Worm (Caenorhabditis elegans) whole organism, young adult: ENCODE data around the gene F43G6.7.

ENCODE experiments used
- B0336.3 ChIP-seq: fragments of 200-800 bp; sonication (Bioruptor generic); IDR thresholded peaks from 2 replicates; pipeline ENCODE4 v1.3.6; 2022; ENCODE audit warnings: missing genetic modification characterization, missing compliant biosample characterization
- C17E4.6 ChIP-seq: fragments of 200-800 bp; sonication (Bioruptor generic); IDR thresholded peaks from 2 replicates; pipeline ENCODE4 v1.3.6; 2022; ENCODE audit warnings: missing genetic modification reagents, missing genetic modification characterization, missing compliant biosample characterization
- K11D2.4 ChIP-seq: fragments of 200-800 bp; sonication (Bioruptor generic); IDR thresholded peaks from 2 replicates; pipeline ENCODE4 v1.3.6; 2022; ENCODE audit warnings: missing genetic modification reagents, missing genetic modification characterization, missing compliant biosample characterization
- Y53F4B.3 ChIP-seq: fragments of 200-800 bp; sonication (Bioruptor generic); IDR thresholded peaks from 2 replicates; pipeline ENCODE4 v1.3.6; 2022; ENCODE audit warnings: missing genetic modification reagents, missing genetic modification characterization, missing compliant biosample characterization
- Y53G8AR.9 ChIP-seq: fragments of 200-800 bp; sonication (Bioruptor generic); conservative IDR thresholded peaks from 2 replicates; pipeline ENCODE4 v1.3.6; 2022; ENCODE audit warnings: missing genetic modification reagents, missing genetic modification characterization, missing compliant biosample characterization
- Y56A3A.18 ChIP-seq: fragments of 200-800 bp; sonication (Bioruptor generic); IDR thresholded peaks from 2 replicates; pipeline ENCODE4 v1.3.6; 2022; ENCODE audit warnings: missing genetic modification reagents, missing genetic modification characterization, missing compliant biosample characterization
- Y95B8A.8 ChIP-seq: fragments of 200-800 bp; sonication (Bioruptor generic); IDR thresholded peaks from 2 replicates; pipeline ENCODE4 v1.3.6; 2022; ENCODE audit warnings: missing genetic modification reagents, missing genetic modification characterization, missing compliant biosample characterization
- ama-1 ChIP-seq, 3 experiments: fragments of 150-350 bp in 1 of 3; sonication (generic microtip) in 2 of 3; optimal IDR thresholded peaks; 2 replicates each; lab custom pipeline; 2014 to 2018; ENCODE audit warnings: missing biosample characterization in 2 of 3, missing genetic modification characterization in 2 of 3, missing genetic modification reagents in 2 of 3
- aptf-2 ChIP-seq: fragments of 200-800 bp; sonication (Bioruptor generic); conservative IDR thresholded peaks from 2 replicates; pipeline ENCODE4 v1.3.6; 2022; ENCODE audit warnings: missing genetic modification reagents, missing genetic modification characterization, missing compliant biosample characterization
- attf-3 ChIP-seq: fragments of 200-800 bp; sonication (Bioruptor generic); conservative IDR thresholded peaks from 2 replicates; pipeline ENCODE4 v1.3.6; 2022; ENCODE audit warnings: missing genetic modification reagents, missing genetic modification characterization, missing compliant biosample characterization
- attf-5 ChIP-seq: fragments of 200-800 bp; sonication (Bioruptor generic); optimal IDR thresholded peaks from 2 replicates; lab custom pipeline; 2018; ENCODE audit warnings: mild to moderate bottlenecking, missing genetic modification characterization, missing compliant biosample characterization
- attf-6 ChIP-seq: fragments of 200-800 bp; sonication (Bioruptor generic); IDR thresholded peaks from 2 replicates; pipeline ENCODE4 v1.3.6; 2022; ENCODE audit warnings: missing genetic modification reagents, missing genetic modification characterization, missing compliant biosample characterization
- bed-2 ChIP-seq: fragments of 200-800 bp; sonication (Bioruptor generic); IDR thresholded peaks from 2 replicates; pipeline ENCODE4 v1.3.6; 2022; ENCODE audit warnings: missing genetic modification reagents, missing genetic modification characterization, missing compliant biosample characterization
- ekl-4 ChIP-seq: fragments of 200-800 bp; sonication (Bioruptor generic); IDR thresholded peaks from 2 replicates; pipeline ENCODE4 v1.3.6; 2022; ENCODE audit warnings: missing genetic modification reagents, missing genetic modification characterization, missing compliant biosample characterization
- ets-4 ChIP-seq: fragments of 200-800 bp; sonication (Bioruptor generic); optimal IDR thresholded peaks from 2 replicates; lab custom pipeline; 2018; ENCODE audit warnings: mild to moderate bottlenecking, missing genetic modification characterization, missing compliant biosample characterization
- hrde-1 ChIP-seq: sonication (generic microtip); optimal IDR thresholded peaks from 2 replicates; lab custom pipeline; 2016; ENCODE audit warnings: missing genetic modification characterization, mild to moderate bottlenecking, missing compliant biosample characterization, moderate library complexity, missing genotype, missing genetic modification reagents, borderline replicate concordance
- hsf-1 ChIP-seq: fragments of 200-800 bp; sonication (Bioruptor generic); IDR thresholded peaks from 2 replicates; pipeline ENCODE4 v1.3.6; 2022; ENCODE audit warnings: missing genetic modification reagents, missing genetic modification characterization, missing compliant biosample characterization
- lin-26 ChIP-seq: fragments of 200-800 bp; sonication (Bioruptor generic); IDR thresholded peaks from 2 replicates; pipeline ENCODE4 v1.3.6; 2022; ENCODE audit warnings: missing genetic modification reagents, missing genetic modification characterization, missing compliant biosample characterization
- lsl-1 ChIP-seq: fragments of 200-800 bp; sonication (Bioruptor generic); optimal IDR thresholded peaks from 2 replicates; lab custom pipeline; 2018; ENCODE audit warnings: mild to moderate bottlenecking, missing genetic modification characterization, moderate library complexity, missing compliant biosample characterization
- madf-10 ChIP-seq: sonication (generic microtip); optimal IDR thresholded peaks from 2 replicates; lab custom pipeline; 2016; ENCODE audit warnings: mild to moderate bottlenecking, missing genetic modification characterization, missing compliant biosample characterization
- madf-3 ChIP-seq: fragments of 200-800 bp; sonication (Bioruptor generic); IDR thresholded peaks from 2 replicates; pipeline ENCODE4 v1.3.6; 2022; ENCODE audit warnings: missing genetic modification reagents, missing genetic modification characterization, missing compliant biosample characterization
- mcd-1 ChIP-seq: fragments of 200-800 bp; sonication (Bioruptor generic); IDR thresholded peaks from 2 replicates; pipeline ENCODE4 v1.3.6; 2022; ENCODE audit warnings: missing genetic modification reagents, missing genetic modification characterization, missing compliant biosample characterization
- nhr-179 ChIP-seq: sonication (generic microtip); optimal IDR thresholded peaks from 2 replicates; lab custom pipeline; 2016; ENCODE audit warnings: mild to moderate bottlenecking, missing genetic modification characterization, missing compliant biosample characterization
- snpc-1.1 ChIP-seq: sonication (generic microtip); optimal IDR thresholded peaks from 2 replicates; lab custom pipeline; 2017; ENCODE audit warnings: missing genetic modification characterization, mild to moderate bottlenecking, missing compliant biosample characterization, antibody characterized with exemption, moderate library complexity, missing genotype, missing genetic modification reagents; ENCODE audit not compliant: insufficient read depth
- snpc-3.4 ChIP-seq: sonication (generic microtip); optimal IDR thresholded peaks from 2 replicates; lab custom pipeline; 2017; ENCODE audit warnings: missing genetic modification characterization, mild to moderate bottlenecking, missing compliant biosample characterization, antibody characterized with exemption, moderate library complexity, missing genotype, missing genetic modification reagents
- snpc-4 ChIP-seq, 5 experiments: fragments of 150-350 bp in 1 of 5; sonication (generic microtip) in 4 of 5; optimal IDR thresholded peaks; 2 replicates each; lab custom pipeline; 2014 to 2018; ENCODE audit warnings: missing genetic modification characterization in 5 of 5, missing biosample characterization in 3 of 5, antibody characterized with exemption in 2 of 5, mild to moderate bottlenecking in 2 of 5, missing compliant biosample characterization in 2 of 5, missing genotype in 2 of 5, moderate library complexity in 2 of 5, missing genetic modification reagents in 1 of 5
- somi-1 ChIP-seq: fragments of 200-800 bp; sonication (Bioruptor generic); optimal IDR thresholded peaks from 2 replicates; lab custom pipeline; 2018; ENCODE audit warnings: mild to moderate bottlenecking, missing genetic modification characterization, missing compliant biosample characterization
- sptf-2 ChIP-seq: fragments of 200-800 bp; sonication (Bioruptor generic); optimal IDR thresholded peaks from 2 replicates; lab custom pipeline; 2018; ENCODE audit warnings: mild to moderate bottlenecking, missing genetic modification characterization, missing compliant biosample characterization
- zfh-2 ChIP-seq: fragments of 200-800 bp; sonication (Bioruptor generic); conservative IDR thresholded peaks from 2 replicates; pipeline ENCODE4 v1.3.6; 2022; ENCODE audit warnings: missing genetic modification reagents, missing genetic modification characterization, missing compliant biosample characterization
- ztf-22 ChIP-seq: fragments of 200-800 bp; sonication (Bioruptor generic); optimal IDR thresholded peaks from 2 replicates; lab custom pipeline; 2018; ENCODE audit warnings: mild to moderate bottlenecking, missing genetic modification characterization, moderate library complexity, missing compliant biosample characterization
- ztf-26 ChIP-seq: sonication (generic microtip); optimal IDR thresholded peaks from 2 replicates; lab custom pipeline; 2017; ENCODE audit warnings: missing genetic modification characterization, missing compliant biosample characterization

The F43G6.7 gene

ce11 chrII:11842317-11842716 is 31.7 kb downstream of the F43G6.7 start, which contains the start of gene T27D12.1:
TSS of gene T27D12.1 (plus strand) at chrII:11842617.
- TF ChIP-seq lin-26 (no peak), madf-3 (no peak), C17E4.6 (GFP tag; lab: Robert Waterston, UW) (no peak), lsl-1 (GFP tag; lab: Kevin White, UChicago) (no peak), ets-4 (GFP tag; lab: Kevin White, UChicago) (no peak), Y53F4B.3 (GFP tag; lab: Robert Waterston, UW) (no peak), sptf-2 (GFP tag; lab: Kevin White, UChicago) (no peak), attf-5 (GFP tag; lab: Kevin White, UChicago) (no peak), aptf-2 (GFP tag; lab: Robert Waterston, UW) (no peak), bed-2 (GFP tag; lab: Robert Waterston, UW) (no peak), snpc-3.4 (tag; lab: Kevin White, UChicago) (no peak), hsf-1 (GFP tag; lab: Robert Waterston, UW) (no peak), mcd-1 (GFP tag; lab: Robert Waterston, UW) (no peak), ztf-26 (tag; lab: Kevin White, UChicago) (no peak)

- TF ChIP-seq somi-1 (no peak), snpc-1.1 (tag; lab: Kevin White, UChicago) (peak; percentile 34), snpc-4 (GFP tag; optimal IDR thresholded peaks at IDR 0.05; lab: Kevin White, UChicago) (peak; percentile 27), snpc-4 (tag; optimal IDR thresholded peaks at IDR 0.05; lab: Kevin White, UChicago) (peak in 3 of 4 experiments; percentile 37 to 78 (median 67))
- TF ChIP-seq, all 124 proteins: peak for 2
Observed at ce11 chrII:11842766-11843165, 32.2 kb downstream of the F43G6.7 start.

- TF ChIP-seq Y53G8AR.9 (GFP tag; lab: Robert Waterston, UW) (0 out of 2 replicates have a peak, but pooled peaks have one; percentile 26), Y56A3A.18 (GFP tag; lab: Robert Waterston, UW) (no peak)
Observed at ce11 chrII:11843441-11843840, 32.9 kb downstream of the F43G6.7 start.

ce11 chrII:11844072-11844471 is 33.5 kb downstream of the F43G6.7 start:
- TF ChIP-seq Y53G8AR.9 (GFP tag; lab: Robert Waterston, UW): 0 out of 2 replicates have a peak, but pooled peaks have one; percentile 20
- TF ChIP-seq attf-3 (GFP tag; lab: Robert Waterston, UW): no peak
- TF ChIP-seq, all 124 proteins: peak for 1

ce11 chrII:11844984-11845383 is 34.4 kb downstream of the F43G6.7 start:
- no peak for TF ChIP-seq ets-4 (GFP tag; lab: Kevin White, UChicago)
- no peak for TF ChIP-seq B0336.3 (GFP tag; lab: Robert Waterston, UW)
- TF ChIP-seq ztf-22 (GFP tag; lab: Kevin White, UChicago): no peak
- no peak for TF ChIP-seq ekl-4 (GFP tag; lab: Robert Waterston, UW)
- TF ChIP-seq zfh-2 (GFP tag; lab: Robert Waterston, UW): peak; percentile 76

ce11 chrII:11845954-11846353 is 35.4 kb downstream of the F43G6.7 start:
- no peak for TF ChIP-seq nhr-179 (tag; lab: Kevin White, UChicago)
- peak; percentile 32; the same call in 1 of the 2 replicates for TF ChIP-seq K11D2.4 (GFP tag; lab: Robert Waterston, UW)
- no peak for TF ChIP-seq snpc-4 (GFP tag; optimal IDR thresholded peaks at IDR 0.05; lab: Kevin White, UChicago)
- peak; percentile 70 to 77 (median 75) for TF ChIP-seq snpc-4 (tag; optimal IDR thresholded peaks at IDR 0.05; lab: Kevin White, UChicago)
- TF ChIP-seq ama-1 (optimal IDR thresholded peaks at IDR 0.05; lab: Kevin White, UChicago): peak; percentile 22
- no peak for TF ChIP-seq ama-1 (GFP tag; optimal IDR thresholded peaks at IDR 0.05; lab: Kevin White, UChicago)
- TF ChIP-seq madf-10 (tag; lab: Kevin White, UChicago): no peak
- TF ChIP-seq attf-6: no peak
- no peak for TF ChIP-seq hrde-1
- 0 out of 2 replicates have a peak, but pooled peaks have one; percentile 29 for TF ChIP-seq Y95B8A.8 (GFP tag; lab: Robert Waterston, UW)
- no peak for TF ChIP-seq Y53F4B.3 (GFP tag; lab: Robert Waterston, UW)
- TF ChIP-seq snpc-3.4 (tag; lab: Kevin White, UChicago): no peak
